Fruit fly (Drosophila melanogaster): ENCODE measurements around the gene CG31954.

The CG31954 gene

DNA sequence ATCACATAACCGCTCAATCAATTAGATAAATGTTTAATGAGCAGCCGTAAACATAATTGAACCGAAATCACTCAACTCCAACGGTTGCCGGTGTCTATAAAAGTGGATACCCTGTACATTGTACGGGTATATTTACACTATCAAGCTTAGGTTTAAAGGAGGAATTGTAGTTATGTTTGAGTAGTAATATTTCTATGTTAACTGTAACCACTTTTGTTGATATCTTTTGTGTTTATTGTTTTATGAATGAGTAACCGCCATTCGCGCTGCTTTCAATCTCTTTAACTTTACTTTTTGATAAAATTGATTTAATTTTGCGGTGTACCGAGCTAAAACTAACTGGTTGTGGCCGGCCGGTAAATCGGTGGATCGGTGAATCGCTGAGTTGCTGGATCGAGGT lies 27.9 kb downstream of the CG31954 start:
- TF ChIP-seq CG32532 (GFP tag; IDR thresholded peaks at IDR 0.05) (no peak), Drgx (GFP tag; IDR thresholded peaks at IDR 0.05) (peak; percentile 80)

DNA sequence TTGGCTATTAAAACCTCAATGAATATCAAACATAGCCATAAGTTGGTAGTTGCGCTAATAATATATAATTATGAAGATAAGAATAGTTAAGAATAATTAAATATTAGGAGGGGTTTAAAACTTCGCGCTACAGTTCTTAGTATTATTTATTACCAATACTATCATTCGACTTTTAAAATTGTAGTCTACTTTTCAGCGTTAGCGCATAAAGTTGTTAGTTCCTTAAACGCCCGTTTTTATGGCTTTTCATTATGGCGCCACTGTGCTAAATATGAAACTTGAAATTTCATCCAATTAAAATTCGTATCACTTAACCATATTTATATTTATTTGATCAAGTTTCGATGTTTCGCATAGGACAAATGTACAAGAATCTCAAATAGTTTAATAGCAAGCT lies 29.5 kb downstream of the CG31954 start:
- no peak for TF ChIP-seq CG8359 (GFP tag; optimal IDR thresholded peaks at IDR 0.05; ENCODE audit: borderline replicate concordance)
- no peak for TF ChIP-seq Hand (GFP tag; optimal IDR thresholded peaks at IDR 0.05)
- peak; percentile 8 for TF ChIP-seq CG1233 (GFP tag; optimal IDR thresholded peaks at IDR 0.05)
- no peak for TF ChIP-seq pita (GFP tag; optimal IDR thresholded peaks at IDR 0.05)
- no peak for TF ChIP-seq gro (GFP tag; optimal IDR thresholded peaks at IDR 0.05)
- TF ChIP-seq chn (GFP tag; optimal IDR thresholded peaks at IDR 0.05) = no peak
- peak; percentile 96 for TF ChIP-seq CTCF (GFP tag; optimal IDR thresholded peaks at IDR 0.05)
- TF ChIP-seq sug (tag; optimal IDR thresholded peaks at IDR 0.05) = no peak
- peak in 1 of 2 experiments; percentile 22 for TF ChIP-seq eve (GFP tag; optimal IDR thresholded peaks at IDR 0.05)
- no peak for TF ChIP-seq CG18476 (GFP tag; optimal IDR thresholded peaks at IDR 0.05)
- TF ChIP-seq Dip3 (GFP tag; optimal IDR thresholded peaks at IDR 0.05) = no peak
- peak; percentile 1 for TF ChIP-seq CG17829 (tag; optimal IDR thresholded peaks at IDR 0.05)
- TF ChIP-seq croc (GFP tag; conservative IDR thresholded peaks at IDR 0.05) = no peak
- TF ChIP-seq disco-r (GFP tag; optimal IDR thresholded peaks at IDR 0.05) = no peak
- no peak for TF ChIP-seq p53 (GFP tag; optimal IDR thresholded peaks at IDR 0.05)
- peak; percentile 2 for TF ChIP-seq CG1603 (tag; optimal IDR thresholded peaks at IDR 0.05)
- no peak for TF ChIP-seq pb (GFP tag; optimal IDR thresholded peaks at IDR 0.05)
- TF ChIP-seq jigr1 (GFP tag; IDR thresholded peaks at IDR 0.05) = no peak
- TF ChIP-seq Dll (GFP tag; IDR thresholded peaks at IDR 0.05; ENCODE audit: partially characterized antibody) = no peak
- TF ChIP-seq CG7745 (tag; optimal IDR thresholded peaks at IDR 0.05) = no peak
- no peak for TF ChIP-seq E2f1 (GFP tag; IDR thresholded peaks at IDR 0.05)
- TF ChIP-seq lola (GFP tag; optimal IDR thresholded peaks at IDR 0.05) = no peak
- TF ChIP-seq CG30431 (GFP tag; optimal IDR thresholded peaks at IDR 0.05) = no peak
- no peak for TF ChIP-seq D (optimal IDR thresholded peaks at IDR 0.05)
- no peak for TF ChIP-seq D (GFP tag; optimal IDR thresholded peaks at IDR 0.05)
- no peak for TF ChIP-seq CG11560 (tag; IDR thresholded peaks at IDR 0.05)
- TF ChIP-seq dimm (GFP tag; IDR thresholded peaks at IDR 0.05) = no peak
- TF ChIP-seq CG10267 (tag; optimal IDR thresholded peaks at IDR 0.05) = peak; percentile 82
- peak; percentile 14 for TF ChIP-seq CG10979 (tag; optimal IDR thresholded peaks at IDR 0.05)
- no peak for TF ChIP-seq tio (GFP tag; optimal IDR thresholded peaks at IDR 0.05)
- TF ChIP-seq bigmax (GFP tag; optimal IDR thresholded peaks at IDR 0.05) = no peak
- TF ChIP-seq CG7928 (GFP tag; optimal IDR thresholded peaks at IDR 0.05) = no peak
- peak; percentile 20 for TF ChIP-seq Vsx1 (GFP tag; optimal IDR thresholded peaks at IDR 0.05)
- TF ChIP-seq fru (optimal IDR thresholded peaks at IDR 0.05) = no peak
- TF ChIP-seq CG17802 (tag; optimal IDR thresholded peaks at IDR 0.05) = no peak
- no peak for TF ChIP-seq HmgD (GFP tag; optimal IDR thresholded peaks at IDR 0.05)
- TF ChIP-seq CG8388 (GFP tag; optimal IDR thresholded peaks at IDR 0.05) = no peak
- TF ChIP-seq Dp (GFP tag; optimal IDR thresholded peaks at IDR 0.05) = peak; percentile 49
- no peak for TF ChIP-seq CG12769 (tag; optimal IDR thresholded peaks at IDR 0.05)
- peak; percentile 28 for TF ChIP-seq CG2712 (tag; optimal IDR thresholded peaks at IDR 0.05)
- peak; percentile 1 for TF ChIP-seq CG4424 (GFP tag; optimal IDR thresholded peaks at IDR 0.05)
- TF ChIP-seq CG6272 (GFP tag; IDR thresholded peaks at IDR 0.05) = no peak
- TF ChIP-seq trem (tag; optimal IDR thresholded peaks at IDR 0.05) = peak; percentile 35
- TF ChIP-seq CG2678 (tag; optimal IDR thresholded peaks at IDR 0.05) = no peak
- TF ChIP-seq gem (tag; optimal IDR thresholded peaks at IDR 0.05) = peak; percentile 19
- TF ChIP-seq zen (tag; optimal IDR thresholded peaks at IDR 0.05) = peak; percentile 18
- TF ChIP-seq Hsf (GFP tag; optimal IDR thresholded peaks at IDR 0.05) = no peak
- TF ChIP-seq CG10431 (GFP tag; optimal IDR thresholded peaks at IDR 0.05) = no peak
- no peak for TF ChIP-seq ap (GFP tag; IDR thresholded peaks at IDR 0.05)
